Fruit fly (Drosophila melanogaster) whole organism, embryonic: Measurements from ENCODE around the gene CG43999.

Experiments
- Atf3 ChIP-seq: fragments of 200-800 bp; sonication (Bioruptor generic); optimal IDR thresholded peaks from 3 replicates; lab custom pipeline; 2016; ENCODE audit warnings: missing biosample characterization, missing genetic modification characterization
- Awh ChIP-seq: fragments of 200-800 bp; sonication (Bioruptor generic); IDR thresholded peaks from 2 replicates; pipeline ENCODE4, ENCODE4 v1.3.6; 2022; ENCODE audit warnings: missing biosample characterization, missing genetic modification characterization
- CG1024 ChIP-seq: fragments of 200-800 bp; sonication (Bioruptor generic); IDR thresholded peaks from 2 replicates; pipeline ENCODE4 v1.3.6; 2022; ENCODE audit warnings: missing biosample characterization, missing genetic modification characterization
- CG10565 ChIP-seq: fragments of 200-800 bp; sonication (Bioruptor generic); optimal IDR thresholded peaks from 3 replicates; lab custom pipeline; 2016; ENCODE audit warnings: missing biosample characterization, mild to moderate bottlenecking, missing genetic modification characterization
- CG12071 ChIP-seq: fragments of 200-800 bp; sonication (Bioruptor generic); optimal IDR thresholded peaks from 3 replicates; lab custom pipeline; 2018; ENCODE audit warnings: missing biosample characterization, mild to moderate bottlenecking, missing genetic modification characterization
- CG1233 ChIP-seq: fragments of 200-800 bp; sonication (Bioruptor generic); optimal IDR thresholded peaks from 4 replicates; lab custom pipeline; 2018; ENCODE audit warnings: missing biosample characterization, mild to moderate bottlenecking, missing genetic modification characterization
- CG14710 ChIP-seq: fragments of 200-800 bp; sonication (Bioruptor generic); optimal IDR thresholded peaks from 3 replicates; lab custom pipeline; 2019; ENCODE audit warnings: missing biosample characterization, mild to moderate bottlenecking, missing genetic modification characterization, moderate library complexity
- CG1647 ChIP-seq: fragments of 200-800 bp; sonication (Bioruptor generic); optimal IDR thresholded peaks from 3 replicates; lab custom pipeline; 2016; ENCODE audit warnings: missing biosample characterization, missing genetic modification characterization
- CG16813 ChIP-seq: fragments of 200-800 bp; sonication (Bioruptor generic); IDR thresholded peaks from 3 replicates; pipeline ENCODE4 v1.3.6; 2022; ENCODE audit warnings: missing biosample characterization, missing genetic modification characterization; ENCODE audit not compliant: partially characterized antibody
- CG16863 ChIP-seq: fragments of 200-800 bp; sonication (Bioruptor generic); optimal IDR thresholded peaks from 3 replicates; lab custom pipeline; 2016; ENCODE audit warnings: missing biosample characterization, missing genetic modification characterization
- CG2875 ChIP-seq: fragments of 200-800 bp; sonication (Bioruptor generic); optimal IDR thresholded peaks from 2 replicates; lab custom pipeline; 2017; ENCODE audit warnings: missing biosample characterization, mild to moderate bottlenecking, missing genetic modification characterization, missing genetic modification reagents
- CG31365 ChIP-seq: fragments of 200-800 bp; sonication (Bioruptor generic); optimal IDR thresholded peaks from 2 replicates; lab custom pipeline; 2018; ENCODE audit warnings: missing biosample characterization, mild to moderate bottlenecking, missing genetic modification characterization
- CG3281 ChIP-seq: fragments of 200-800 bp; sonication (Bioruptor generic); optimal IDR thresholded peaks from 3 replicates; lab custom pipeline; 2017; ENCODE audit warnings: missing biosample characterization, mild to moderate bottlenecking, missing genetic modification characterization
- CG34422 ChIP-seq: fragments of 200-800 bp; sonication (Bioruptor generic); IDR thresholded peaks from 3 replicates; pipeline ENCODE4 v1.3.6; 2022; ENCODE audit warnings: missing biosample characterization, missing genetic modification characterization
- CG3838 ChIP-seq: fragments of 200-800 bp; sonication (Bioruptor generic); optimal IDR thresholded peaks from 3 replicates; lab custom pipeline; 2016; ENCODE audit warnings: missing biosample characterization, missing genetic modification characterization
- CG4360 ChIP-seq: fragments of 200-800 bp; sonication (Bioruptor generic); IDR thresholded peaks from 2 replicates; pipeline ENCODE4 v1.3.6; 2022; ENCODE audit warnings: missing biosample characterization, missing genetic modification characterization
- CG4730 ChIP-seq: fragments of 200-800 bp; sonication (Bioruptor generic); IDR thresholded peaks from 2 replicates; pipeline ENCODE4 v1.3.6; 2022; ENCODE audit warnings: missing biosample characterization, missing genetic modification characterization
- CG4854 ChIP-seq: fragments of 200-800 bp; sonication (Bioruptor generic); optimal IDR thresholded peaks from 2 replicates; lab custom pipeline; 2016; ENCODE audit warnings: missing biosample characterization, missing genetic modification characterization, inconsistent platforms
- CG6765 ChIP-seq: fragments of 200-800 bp; sonication (Bioruptor generic); optimal IDR thresholded peaks from 3 replicates; lab custom pipeline; 2017; ENCODE audit warnings: missing biosample characterization, mild to moderate bottlenecking, missing genetic modification characterization
- CG7556 ChIP-seq: fragments of 200-800 bp; sonication (Bioruptor generic); optimal IDR thresholded peaks from 2 replicates; lab custom pipeline; 2017; ENCODE audit warnings: missing biosample characterization, mild to moderate bottlenecking, missing genetic modification characterization
- CG7987 ChIP-seq: fragments of 200-800 bp; sonication (Bioruptor generic); optimal IDR thresholded peaks from 2 replicates; lab custom pipeline; 2018; ENCODE audit warnings: missing biosample characterization, mild to moderate bottlenecking, missing genetic modification characterization, moderate library complexity
- CG8290 ChIP-seq, 3 experiments: fragments of 200-800 bp; sonication (Bioruptor generic); optimal IDR thresholded peaks; 2 replicates each; lab custom pipeline; 2016 to 2019; ENCODE audit warnings: missing biosample characterization in 3 of 3, missing genetic modification characterization in 3 of 3, mild to moderate bottlenecking in 2 of 3, moderate library complexity in 1 of 3
- CG9932 ChIP-seq: fragments of 200-800 bp; sonication (Bioruptor generic); IDR thresholded peaks from 2 replicates; pipeline ENCODE4 v1.3.6; 2022; ENCODE audit warnings: missing biosample characterization, missing genetic modification characterization
- CrebB ChIP-seq: fragments of 200-800 bp; sonication (Bioruptor generic); optimal IDR thresholded peaks from 3 replicates; lab custom pipeline; 2018; ENCODE audit warnings: missing biosample characterization, mild to moderate bottlenecking, missing genetic modification characterization
- Drgx ChIP-seq: fragments of 200-800 bp; sonication (Bioruptor generic); IDR thresholded peaks from 2 replicates; pipeline ENCODE4 v1.3.6; 2022; ENCODE audit warnings: missing biosample characterization, missing genetic modification characterization
- E2f1 ChIP-seq: fragments of 200-800 bp; sonication (Bioruptor generic); IDR thresholded peaks from 2 replicates; pipeline ENCODE4 v1.3.6; 2022; ENCODE audit warnings: missing biosample characterization, missing genetic modification characterization
- H15 ChIP-seq: fragments of 200-800 bp; sonication (Bioruptor generic); IDR thresholded peaks from 3 replicates; pipeline ENCODE4 v1.3.6; 2022; ENCODE audit warnings: missing biosample characterization, missing genetic modification characterization
- HLHmδ ChIP-seq: fragments of 200-800 bp; sonication (Bioruptor generic); optimal IDR thresholded peaks from 2 replicates; lab custom pipeline; 2018; ENCODE audit warnings: missing biosample characterization, mild to moderate bottlenecking, missing genetic modification characterization, moderate library complexity
- NFAT ChIP-seq: fragments of 200-800 bp; sonication (Bioruptor generic); IDR thresholded peaks from 2 replicates; pipeline ENCODE4 v1.3.6; 2022; ENCODE audit warnings: missing biosample characterization, missing genetic modification characterization
- Optix ChIP-seq: fragments of 200-800 bp; sonication (Bioruptor generic); IDR thresholded peaks from 3 replicates; pipeline ENCODE4 v1.3.6; 2022; ENCODE audit warnings: missing biosample characterization, missing genetic modification characterization
- Scr ChIP-seq: fragments of 200-800 bp; sonication (Bioruptor generic); IDR thresholded peaks from 2 replicates; pipeline ENCODE4 v1.3.6; 2022; ENCODE audit warnings: missing biosample characterization, missing genetic modification characterization; ENCODE audit not compliant: partially characterized antibody
- bab2 ChIP-seq: fragments of 200-800 bp; sonication (Bioruptor generic); optimal IDR thresholded peaks from 2 replicates; lab custom pipeline; 2016; ENCODE audit warnings: missing biosample characterization, missing genetic modification characterization
- cg ChIP-seq: fragments of 200-800 bp; sonication (Bioruptor generic); optimal IDR thresholded peaks from 3 replicates; lab custom pipeline; 2019; ENCODE audit warnings: missing biosample characterization, mild to moderate bottlenecking, missing genetic modification characterization, moderate library complexity
- gfzf ChIP-seq: fragments of 200-800 bp; sonication (Bioruptor generic); optimal IDR thresholded peaks from 2 replicates; lab custom pipeline; 2016; ENCODE audit warnings: missing biosample characterization, mild to moderate bottlenecking, missing genetic modification characterization, moderate library complexity
- grau ChIP-seq: fragments of 200-800 bp; optimal IDR thresholded peaks from 3 replicates; lab custom pipeline; 2019; ENCODE audit warnings: missing biosample characterization, mild to moderate bottlenecking, missing genetic modification characterization, moderate library complexity
- gt ChIP-seq: fragments of 200-800 bp; sonication (Bioruptor generic); IDR thresholded peaks from 2 replicates; pipeline ENCODE4 v1.3.6; 2022; ENCODE audit warnings: missing biosample characterization, missing genetic modification characterization
- h ChIP-seq: fragments of >200 bp; optimal IDR thresholded peaks from 2 replicates; lab custom pipeline; 2017
- ind ChIP-seq: fragments of 200-800 bp; sonication (Bioruptor generic); optimal IDR thresholded peaks from 3 replicates; lab custom pipeline; 2016; ENCODE audit warnings: missing biosample characterization, missing genetic modification characterization
- kni ChIP-seq: fragments of 200-800 bp; sonication (Bioruptor generic); optimal IDR thresholded peaks from 3 replicates; lab custom pipeline; 2017; ENCODE audit warnings: mild to moderate bottlenecking, missing biosample characterization, missing genetic modification reagents, missing genetic modification characterization
- lola ChIP-seq, 3 experiments: fragments of >200 bp in 2 of 3; fragments of 200-800 bp in 1 of 3; sonication (Bioruptor generic) in 1 of 3; optimal IDR thresholded peaks; 2 replicates each; lab custom pipeline; 2017 to 2019; ENCODE audit warnings: missing biosample characterization in 3 of 3, missing genetic modification characterization in 3 of 3, mild to moderate bottlenecking in 1 of 3, moderate library complexity in 1 of 3
- pita ChIP-seq: fragments of 200-800 bp; sonication (Bioruptor generic); optimal IDR thresholded peaks from 2 replicates; lab custom pipeline; 2017; ENCODE audit warnings: missing biosample characterization, mild to moderate bottlenecking, missing genetic modification characterization
- ranshi ChIP-seq: fragments of 200-800 bp; sonication (Bioruptor generic); IDR thresholded peaks from 2 replicates; pipeline ENCODE4 v1.3.6; 2022; ENCODE audit warnings: missing biosample characterization, missing genetic modification characterization
- salm ChIP-seq: fragments of 200-800 bp; sonication (Bioruptor generic); optimal IDR thresholded peaks from 2 replicates; lab custom pipeline; 2018; ENCODE audit warnings: missing biosample characterization, mild to moderate bottlenecking, missing genetic modification characterization
- seq ChIP-seq: fragments of 200-800 bp; sonication (Bioruptor generic); IDR thresholded peaks from 2 replicates; pipeline ENCODE4 v1.3.6; 2022; ENCODE audit warnings: missing biosample characterization, missing genetic modification characterization
- sna ChIP-seq: fragments of 200-800 bp; sonication (Bioruptor generic); IDR thresholded peaks from 2 replicates; pipeline ENCODE4 v1.3.6; 2022; ENCODE audit warnings: missing biosample characterization, missing genetic modification characterization; ENCODE audit not compliant: partially characterized antibody
- sr ChIP-seq: fragments of 200-800 bp; sonication (Bioruptor generic); IDR thresholded peaks from 3 replicates; pipeline ENCODE4 v1.3.6; 2022; ENCODE audit warnings: missing biosample characterization, missing genetic modification characterization
- unc-4 ChIP-seq: fragments of 200-800 bp; sonication (Bioruptor generic); IDR thresholded peaks from 2 replicates; pipeline ENCODE4 v1.3.6; 2022; ENCODE audit warnings: missing biosample characterization, missing genetic modification characterization; ENCODE audit not compliant: partially characterized antibody

The CG43999 gene

dm6 chr3R:23933684-23934575 lies 5.1 kb upstream of the CG43999 start, which contains the start of gene CG5854 (continued):
- TF ChIP-seq CG8290 (GFP tag; optimal IDR thresholded peaks at IDR 0.05; lab: Kevin White, UChicago) (no peak), CG8290 (tag; optimal IDR thresholded peaks at IDR 0.05; lab: Kevin White, UChicago) (peak in 1 of 2 experiments; percentile 90), sna (GFP tag; lab: Robert Waterston, UW) (no peak; the same call in 1 of the 2 replicates), lola (GFP tag; optimal IDR thresholded peaks at IDR 0.05; lab: Kevin White, UChicago) (peak in 1 of 3 experiments; percentile 79), gfzf (GFP tag; lab: Kevin White, UChicago) (peak; percentile 90), CG31365 (tag; lab: Kevin White, UChicago) (peak; percentile 43), Awh (GFP tag; lab: Robert Waterston, UW) (peak; percentile 92), CG1647 (peak; percentile 59), pita (GFP tag; lab: Kevin White, UChicago) (no peak), Scr (GFP tag; lab: Robert Waterston, UW) (no peak), CG16863 (peak; percentile 86), h (no peak), E2f1 (GFP tag; lab: Robert Waterston, UW) (peak; percentile 53; the same call in 1 of the 2 replicates), H15 (GFP tag; lab: Robert Waterston, UW) (peak; percentile 69; the same call in 2 of the 3 replicates), CG4730 (GFP tag; lab: Robert Waterston, UW) (peak; percentile 40; the same call in 1 of the 2 replicates), seq (peak; percentile 47; the same call in 1 of the 2 replicates), CG7556 (GFP tag; lab: Kevin White, UChicago) (peak; percentile 73), Optix (GFP tag; lab: Robert Waterston, UW) (peak; percentile 67; the same call in 2 of the 3 replicates), kni (GFP tag; lab: Kevin White, UChicago) (no peak), ind (GFP tag; lab: Kevin White, UChicago) (peak; percentile 73), bab2 (GFP tag; lab: Kevin White, UChicago) (peak; percentile 74), HLHmδ (GFP tag; lab: Kevin White, UChicago) (no peak), CG1024 (GFP tag; lab: Robert Waterston, UW) (peak; percentile 57), CG3838 (peak; percentile 21), grau (tag; lab: Kevin White, UChicago) (peak; percentile 59), CG1233 (GFP tag; lab: Kevin White, UChicago) (peak; percentile 66), CrebB (no peak), Drgx (GFP tag; lab: Robert Waterston, UW) (peak; percentile 98), CG4360 (GFP tag; lab: Robert Waterston, UW) (peak; percentile 68), sr (GFP tag; lab: Robert Waterston, UW) (peak; percentile 32; the same call in 1 of the 3 replicates), CG12071 (GFP tag; lab: Kevin White, UChicago) (peak; percentile 75), CG14710 (tag; lab: Kevin White, UChicago) (peak; percentile 27), cg (GFP tag; lab: Kevin White, UChicago) (no peak), Atf3 (peak; percentile 56), CG10565 (GFP tag; lab: Kevin White, UChicago) (no peak), CG6765 (peak; percentile 67), CG2875 (peak; percentile 74), unc-4 (GFP tag; lab: Robert Waterston, UW) (no peak), CG9932 (GFP tag; lab: Robert Waterston, UW) (0 out of 2 replicates have a peak, but pooled peaks have one; percentile 24), CG34422 (GFP tag; lab: Robert Waterston, UW) (peak; percentile 63; the same call in 2 of the 3 replicates), CG4854 (GFP tag; lab: Kevin White, UChicago) (no peak), gt (GFP tag; lab: Robert Waterston, UW) (peak; percentile 41; the same call in 1 of the 2 replicates), CG3281 (GFP tag; lab: Kevin White, UChicago) (peak; percentile 79), ranshi (GFP tag; lab: Robert Waterston, UW) (peak; percentile 75), NFAT (GFP tag; lab: Robert Waterston, UW) (no peak), salm (tag; lab: Kevin White, UChicago) (peak; percentile 61), CG7987 (GFP tag; lab: Kevin White, UChicago) (peak; percentile 59), CG16813 (GFP tag; lab: Robert Waterston, UW) (peak; percentile 38; the same call in 1 of the 3 replicates)
